Worm (Caenorhabditis elegans) whole organism, L4 larva: Measurements from ENCODE around the gene F28H6.4.

ENCODE experiments used
- F49E8.2 ChIP-seq: sonication (generic microtip); optimal IDR thresholded peaks from 2 replicates; lab custom pipeline; 2016; ENCODE audit warnings: missing compliant biosample characterization, mild to moderate bottlenecking, missing genetic modification characterization, borderline replicate concordance
- ZK546.5 ChIP-seq, 2 experiments: sonication (generic microtip); optimal IDR thresholded peaks; 2 replicates each; lab custom pipeline; 2017; ENCODE audit warnings: missing biosample characterization in 2 of 2, missing genetic modification characterization in 2 of 2
- aly-2 ChIP-seq: sonication (generic microtip); optimal IDR thresholded peaks from 2 replicates; lab custom pipeline; 2018; ENCODE audit warnings: missing biosample characterization, missing genetic modification characterization
- dmd-8 ChIP-seq: fragments of 200-800 bp; sonication (Bioruptor generic); IDR thresholded peaks from 2 replicates; pipeline ENCODE4 v1.3.6; 2022; ENCODE audit warnings: missing genetic modification characterization, missing compliant biosample characterization
- dpl-1 ChIP-seq: fragments of 150-350 bp; optimal IDR thresholded peaks from 2 replicates; lab custom pipeline; 2014; ENCODE audit warnings: missing biosample characterization, missing genetic modification reagents, missing genetic modification characterization
- fos-1 ChIP-seq: fragments of 150-350 bp; optimal IDR thresholded peaks from 2 replicates; lab custom pipeline; 2014; ENCODE audit warnings: missing biosample characterization, missing genetic modification characterization
- lin-1 ChIP-seq: fragments of 200-800 bp; sonication (Bioruptor generic); IDR thresholded peaks from 2 replicates; pipeline ENCODE4 v1.3.6; 2022; ENCODE audit warnings: missing genetic modification reagents, missing genetic modification characterization, missing compliant biosample characterization
- lin-13 ChIP-seq: fragments of 150-350 bp; optimal IDR thresholded peaks from 2 replicates; lab custom pipeline; 2014; ENCODE audit warnings: missing biosample characterization, missing genetic modification reagents, missing genetic modification characterization
- mdt-29 ChIP-seq: fragments of 200-800 bp; sonication (Bioruptor generic); IDR thresholded peaks from 2 replicates; pipeline ENCODE4 v1.3.6; 2022; ENCODE audit warnings: missing genetic modification reagents, missing genetic modification characterization, missing compliant biosample characterization
- nhr-11 ChIP-seq: fragments of 150-350 bp; optimal IDR thresholded peaks from 2 replicates; lab custom pipeline; 2014; ENCODE audit warnings: missing biosample characterization, missing genetic modification characterization
- nhr-41 ChIP-seq: fragments of 200-800 bp; sonication (Bioruptor generic); IDR thresholded peaks from 2 replicates; pipeline ENCODE4 v1.3.6; 2022; ENCODE audit warnings: missing genetic modification reagents, missing genetic modification characterization, missing compliant biosample characterization
- skn-1 ChIP-seq: fragments of 150-350 bp; optimal IDR thresholded peaks from 2 replicates; lab custom pipeline; 2014; ENCODE audit warnings: missing biosample characterization, missing genetic modification characterization
- snpc-4 ChIP-seq: fragments of 150-350 bp; optimal IDR thresholded peaks from 2 replicates; lab custom pipeline; 2014; ENCODE audit warnings: missing biosample characterization, missing genetic modification characterization

DNA sequence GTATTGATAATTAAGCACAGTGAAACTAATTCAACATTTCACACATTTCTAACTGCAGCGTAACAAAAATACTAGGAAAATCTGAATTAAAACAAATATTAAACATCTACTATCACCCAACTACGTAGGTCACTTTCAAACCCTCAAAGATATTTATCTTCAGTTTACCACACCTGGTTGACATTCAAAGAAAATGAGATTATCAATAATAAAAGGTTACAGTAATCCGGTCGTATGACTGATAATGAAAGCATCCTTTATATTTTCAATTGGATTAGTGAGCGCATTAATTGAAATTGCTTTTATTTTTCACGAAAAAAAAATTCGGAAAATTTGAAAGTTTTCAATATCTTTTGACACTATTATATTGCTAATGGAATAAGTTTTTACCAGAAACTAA, 54.8 kb downstream of the F28H6.4 start:
- TF ChIP-seq dmd-8 (GFP tag; lab: Robert Waterston, UW) (no peak), lin-13 (GFP tag; lab: Kevin White, UChicago) (no peak), nhr-41 (no peak), lin-1 (no peak), F49E8.2 (no peak), ZK546.5 (tag; optimal IDR thresholded peaks at IDR 0.05; lab: Kevin White, UChicago) (no peak), nhr-11 (tag; lab: Kevin White, UChicago) (no peak), snpc-4 (tag; lab: Kevin White, UChicago) (no peak), mdt-29 (GFP tag; lab: Robert Waterston, UW) (no peak), aly-2 (no peak), fos-1 (tag; lab: Kevin White, UChicago) (no peak), skn-1 (tag; lab: Kevin White, UChicago) (no peak), dpl-1 (no peak)
